Fruit fly (Drosophila melanogaster) whole organism: ENCODE results near the gene CG12994.

Experiments used
- CG8478 ChIP-seq: fragments of >200 bp; optimal IDR thresholded peaks from 2 replicates; lab custom pipeline; 2018; ENCODE audit warnings: inconsistent platforms
- Dll ChIP-seq: fragments of >200 bp; optimal IDR thresholded peaks from 2 replicates; lab custom pipeline; 2017
- EcR ChIP-seq, 2 experiments: fragments of >200 bp; optimal IDR thresholded peaks; 2 replicates each; lab custom pipeline; 2017; ENCODE audit warnings: missing biosample characterization in 2 of 2, missing genetic modification characterization in 2 of 2, missing genetic modification reagents in 2 of 2
- pan ChIP-seq: fragments of >200 bp; optimal IDR thresholded peaks from 2 replicates; lab custom pipeline; 2017
- psq ChIP-seq: fragments of >200 bp; optimal IDR thresholded peaks from 2 replicates; lab custom pipeline; 2017
- usp ChIP-seq: fragments of >200 bp; optimal IDR thresholded peaks from 2 replicates; lab custom pipeline; 2017; ENCODE audit warnings: missing biosample characterization, missing genetic modification characterization, mixed read lengths

The CG12994 gene

dm6 chrX:17473879-17474278, 30.1 kb upstream of the CG12994 start:
- TF ChIP-seq Dll (lab: Kevin White, UChicago) (no peak), CG8478 (lab: Kevin White, UChicago) (no peak), psq (lab: Kevin White, UChicago) (no peak), usp (no peak), EcR (GFP tag; optimal IDR thresholded peaks at IDR 0.05; lab: Kevin White, UChicago) (no peak), pan (lab: Kevin White, UChicago) (no peak)

DNA sequence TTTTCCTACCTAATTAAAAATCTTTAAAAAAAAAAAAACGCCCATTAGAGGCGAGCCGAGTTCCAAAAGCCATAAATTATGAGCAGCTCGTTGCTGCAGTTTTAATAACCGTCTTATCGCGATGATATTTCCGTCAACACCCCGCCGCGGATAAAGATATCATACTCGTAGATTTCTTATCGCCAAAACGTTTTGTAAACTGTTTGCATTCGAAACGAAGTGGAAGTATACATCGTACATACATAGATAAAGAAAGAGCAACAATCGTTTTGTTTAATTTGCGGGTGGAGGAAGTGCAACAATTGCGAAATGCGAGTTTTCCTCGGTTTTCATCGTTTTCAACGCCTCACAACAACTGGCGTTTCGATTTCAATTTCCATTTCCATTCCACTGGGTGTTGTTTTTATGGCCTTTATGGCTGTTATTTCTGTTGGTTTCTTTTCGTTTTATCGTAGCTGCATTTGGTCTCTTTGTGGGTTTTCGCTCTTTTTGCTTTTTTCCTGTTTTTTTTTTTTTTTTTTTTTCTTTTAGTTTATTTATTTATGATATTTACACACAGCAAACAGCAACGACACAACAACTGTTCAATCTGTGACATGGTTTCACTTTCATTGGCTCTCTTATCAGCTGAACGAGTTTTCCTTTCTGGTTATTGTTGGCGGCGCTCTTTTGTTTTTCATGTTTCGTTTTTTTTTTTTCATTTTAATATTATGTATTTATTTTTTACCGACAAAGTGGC, 29.3 kb upstream of the CG12994 start:
- no peak for TF ChIP-seq CG8478 (lab: Kevin White, UChicago)
- TF ChIP-seq psq (lab: Kevin White, UChicago) = no peak
- TF ChIP-seq pan (lab: Kevin White, UChicago) = no peak
- no peak for TF ChIP-seq usp
- TF ChIP-seq Dll (lab: Kevin White, UChicago) = no peak
- TF ChIP-seq EcR (GFP tag; optimal IDR thresholded peaks at IDR 0.05; lab: Kevin White, UChicago) = no peak

dm6 chrX:17472467-17472866, 28.7 kb upstream of the CG12994 start:
- TF ChIP-seq psq (lab: Kevin White, UChicago) (no peak), pan (lab: Kevin White, UChicago) (no peak), CG8478 (lab: Kevin White, UChicago) (no peak), usp (no peak), EcR (GFP tag; optimal IDR thresholded peaks at IDR 0.05; lab: Kevin White, UChicago) (no peak), Dll (lab: Kevin White, UChicago) (no peak)

DNA sequence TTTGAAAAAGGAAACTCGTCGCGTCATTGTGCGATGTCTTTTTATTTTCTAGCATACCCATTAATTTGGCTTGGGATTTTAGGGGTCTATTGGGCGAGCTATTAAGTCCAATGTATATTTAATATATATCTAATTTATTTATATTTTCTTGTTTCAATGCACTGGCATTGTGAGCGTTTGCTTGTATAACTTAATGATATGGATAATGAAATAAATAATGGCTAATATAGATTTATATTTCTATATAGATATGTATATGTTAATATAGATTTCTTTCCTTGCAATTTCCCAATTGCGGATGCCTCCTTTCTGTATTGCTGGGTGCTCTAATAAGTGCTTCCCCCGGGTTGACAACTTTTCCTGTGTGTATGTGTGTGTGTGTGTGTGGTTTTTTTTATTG, 27.8 kb upstream of the CG12994 start:
- TF ChIP-seq pan (lab: Kevin White, UChicago) = no peak

- TF ChIP-seq psq (lab: Kevin White, UChicago) (no peak), usp (no peak), CG8478 (lab: Kevin White, UChicago) (no peak)
These were observed 21.7 kb upstream of the CG12994 start for dm6 chrX:17465523-17465922.

DNA sequence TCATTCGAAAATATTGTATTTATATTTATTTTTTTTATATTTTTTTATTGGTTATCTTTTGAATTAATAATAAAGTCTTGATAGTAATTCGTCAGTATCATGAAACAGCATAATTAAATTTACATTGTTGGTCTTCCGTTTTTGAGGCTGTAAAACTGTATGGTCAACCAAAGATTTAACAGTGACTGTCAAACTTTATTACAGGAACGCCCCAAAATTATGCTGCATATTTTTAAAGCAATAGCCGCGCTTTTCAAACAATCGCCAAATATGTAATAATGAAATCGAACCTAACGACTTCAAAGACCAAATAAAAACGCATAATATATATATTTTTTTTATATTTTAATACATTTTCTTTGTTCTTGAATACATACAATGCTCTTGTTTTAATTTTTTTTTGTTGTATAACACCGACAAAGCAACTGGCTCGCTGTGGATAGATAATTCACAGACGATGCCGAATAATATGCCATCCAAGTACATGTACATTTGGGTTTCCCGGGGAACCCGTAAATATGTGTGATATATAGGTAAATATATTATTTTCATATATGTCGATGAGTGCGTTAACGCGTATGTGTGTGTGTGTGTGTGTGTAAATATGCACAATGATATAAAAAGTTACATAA, 12.2 kb upstream of the CG12994 start:
- TF ChIP-seq psq (lab: Kevin White, UChicago) (no peak), EcR (GFP tag; optimal IDR thresholded peaks at IDR 0.05; lab: Kevin White, UChicago) (no peak), usp (no peak), pan (lab: Kevin White, UChicago) (no peak), CG8478 (lab: Kevin White, UChicago) (no peak)

dm6 chrX:17452443-17452842, 8.6 kb upstream of the CG12994 start, which contains the start of gene CG8568:
CG8568 (minus strand) TSS chrX:17452543.
- no peak for TF ChIP-seq Dll (lab: Kevin White, UChicago)
- TF ChIP-seq CG8478 (lab: Kevin White, UChicago) = no peak
- TF ChIP-seq EcR (GFP tag; optimal IDR thresholded peaks at IDR 0.05; lab: Kevin White, UChicago) = no peak
- no peak for TF ChIP-seq usp
- TF ChIP-seq pan (lab: Kevin White, UChicago) = no peak
- TF ChIP-seq psq (lab: Kevin White, UChicago) = no peak

- TF ChIP-seq EcR (GFP tag; optimal IDR thresholded peaks at IDR 0.05; lab: Kevin White, UChicago) (no peak), Dll (lab: Kevin White, UChicago) (no peak), CG8478 (lab: Kevin White, UChicago) (no peak), pan (lab: Kevin White, UChicago) (no peak), psq (lab: Kevin White, UChicago) (no peak), usp (no peak)
These were observed 4.9 kb upstream of the CG12994 start, which contains the start of gene p-cup for dm6 chrX:17448674-17449073. p-cup (minus strand) TSS chrX:17448774.

DNA sequence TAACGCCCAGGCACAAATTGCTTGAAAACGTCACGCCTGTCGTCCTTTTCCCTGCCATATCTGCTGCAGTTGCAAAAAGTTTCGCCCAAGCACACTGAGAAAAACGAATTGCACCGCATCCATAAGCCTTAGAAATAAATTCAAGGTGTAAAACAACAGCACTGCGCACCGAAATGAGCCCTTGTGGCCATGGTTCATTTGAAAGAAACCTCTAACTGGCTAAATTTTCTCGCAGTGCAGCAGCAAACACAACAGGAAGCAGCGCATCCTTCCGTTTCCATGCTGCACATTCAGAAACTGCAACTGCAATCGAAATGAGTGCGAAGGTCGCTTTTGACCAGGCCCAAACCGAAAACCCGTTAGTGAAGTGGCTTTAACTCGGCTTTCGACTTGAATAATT, 19.4 kb downstream of the CG12994 start:
- TF ChIP-seq usp (no peak), CG8478 (lab: Kevin White, UChicago) (no peak), EcR (GFP tag; optimal IDR thresholded peaks at IDR 0.05; lab: Kevin White, UChicago) (no peak), Dll (lab: Kevin White, UChicago) (no peak), psq (lab: Kevin White, UChicago) (no peak), pan (lab: Kevin White, UChicago) (no peak)

DNA sequence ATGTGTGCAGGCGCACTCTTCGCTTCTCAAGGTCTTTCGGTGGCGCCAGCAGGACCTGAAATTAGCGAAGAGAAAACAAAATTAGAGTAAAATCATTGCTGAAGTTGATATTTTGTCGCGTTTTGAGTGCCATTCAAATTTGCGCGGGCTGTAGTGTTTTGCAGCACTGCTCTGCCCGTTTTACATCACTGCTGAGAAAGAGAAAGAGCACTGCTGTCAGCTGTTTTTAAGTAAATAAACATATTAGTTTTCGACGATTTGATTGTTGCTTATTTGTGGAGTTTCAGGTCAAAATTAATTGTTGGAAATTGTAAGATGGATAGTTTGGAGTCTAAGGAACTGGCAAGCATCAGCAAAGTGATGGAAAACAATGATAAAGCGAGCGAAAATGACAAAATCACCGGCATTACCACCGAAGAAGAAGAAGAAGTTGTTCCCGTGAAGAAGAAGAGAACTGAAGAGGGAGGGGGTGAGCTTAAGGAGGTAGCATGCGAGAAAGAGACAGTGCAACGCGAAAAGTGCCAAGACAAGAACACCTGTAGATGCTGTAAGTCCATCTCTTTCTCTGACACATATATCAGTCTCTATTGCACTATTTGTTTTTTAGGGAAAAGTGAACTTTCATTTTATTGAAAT, 20.4 kb downstream of the CG12994 start, which contains the start of gene ENGase:
TSS of gene ENGase (plus strand) at position 282 of the 636 bp plus-strand sequence.
- TF ChIP-seq EcR (GFP tag; optimal IDR thresholded peaks at IDR 0.05; lab: Kevin White, UChicago) (no peak), CG8478 (lab: Kevin White, UChicago) (peak; percentile 28), usp (no peak), pan (lab: Kevin White, UChicago) (no peak)

DNA sequence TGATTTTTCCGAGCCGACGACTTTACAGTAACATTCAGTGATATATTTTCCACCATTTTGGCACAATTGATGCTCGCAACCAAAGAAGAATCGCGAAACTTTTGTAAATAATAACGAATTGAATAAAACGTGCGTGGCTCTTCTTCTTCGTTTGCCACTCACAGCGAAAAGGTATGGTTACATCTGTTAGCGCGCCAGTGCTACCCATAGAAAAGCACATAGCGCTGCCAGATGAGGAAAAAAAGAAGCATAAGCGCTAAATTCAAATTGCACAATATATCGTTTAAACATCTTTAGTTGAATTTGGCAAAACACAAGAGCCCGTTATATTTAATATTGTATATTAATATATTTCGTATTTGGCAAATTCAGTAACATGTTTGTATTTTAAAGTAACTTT, 21.8 kb downstream of the CG12994 start, which contains the start of gene CG8611:
TSS of gene CG8611 (minus strand) at position 159 of the 400 bp plus-strand sequence.
- TF ChIP-seq psq (lab: Kevin White, UChicago) (no peak), usp (no peak), CG8478 (lab: Kevin White, UChicago) (no peak), Dll (lab: Kevin White, UChicago) (no peak)

DNA sequence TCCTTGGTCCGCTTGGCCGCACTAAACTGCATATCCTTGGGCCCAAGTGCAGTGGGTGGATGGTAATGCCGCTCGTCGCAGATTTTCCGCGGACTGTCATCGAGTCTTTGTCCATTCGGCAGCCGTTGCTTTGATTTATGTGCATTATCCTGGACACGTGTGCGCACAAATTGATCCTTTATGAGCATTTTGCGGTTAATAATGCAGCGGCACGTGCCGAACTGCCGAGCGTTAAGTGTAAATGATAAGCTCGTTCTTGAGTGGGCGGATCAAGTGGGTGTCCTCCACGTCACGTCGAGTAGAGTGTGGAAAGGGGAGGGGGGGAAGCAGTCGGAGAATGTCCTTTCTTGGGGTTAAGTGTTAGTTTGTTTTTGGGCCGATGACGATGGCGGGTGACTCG, 36.1 kb downstream of the CG12994 start:
- TF ChIP-seq Dll (lab: Kevin White, UChicago) (no peak), EcR (GFP tag; optimal IDR thresholded peaks at IDR 0.05; lab: Kevin White, UChicago) (no peak), usp (no peak), pan (lab: Kevin White, UChicago) (no peak), CG8478 (lab: Kevin White, UChicago) (no peak), psq (lab: Kevin White, UChicago) (no peak)
